Worm (Caenorhabditis elegans): Measurements from ENCODE around the gene rps-11.

DNA sequence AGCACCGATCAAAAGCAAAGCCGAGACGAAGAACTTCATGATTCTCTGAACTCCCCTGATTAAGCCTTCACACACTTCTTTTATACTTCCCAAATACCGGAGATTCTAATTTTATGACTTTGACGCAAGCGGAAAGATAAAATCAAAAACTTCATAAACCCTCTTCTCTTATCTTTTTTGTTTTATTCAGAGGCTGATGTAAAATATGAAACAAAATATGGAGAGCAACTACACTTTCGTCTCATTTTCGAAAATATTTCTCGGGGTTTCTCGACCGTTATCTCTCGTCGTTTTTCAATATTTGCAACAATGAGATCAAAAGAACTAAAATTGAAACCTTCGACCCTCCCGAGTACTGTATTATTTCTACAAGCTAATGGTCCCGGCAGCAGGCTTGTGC, 20.6 kb downstream of the rps-11 start, which contains the start of gene lys-4:
- TF ChIP-seq cog-1 (tag; optimal IDR thresholded peaks at IDR 0.05) = no peak
- TF ChIP-seq tab-1 (GFP tag; IDR thresholded peaks at IDR 0.05) = no peak

Data from whole organism, midembryonic.